Worm (Caenorhabditis elegans): ENCODE measurements around the gene col-166.

The col-166 gene

DNA sequence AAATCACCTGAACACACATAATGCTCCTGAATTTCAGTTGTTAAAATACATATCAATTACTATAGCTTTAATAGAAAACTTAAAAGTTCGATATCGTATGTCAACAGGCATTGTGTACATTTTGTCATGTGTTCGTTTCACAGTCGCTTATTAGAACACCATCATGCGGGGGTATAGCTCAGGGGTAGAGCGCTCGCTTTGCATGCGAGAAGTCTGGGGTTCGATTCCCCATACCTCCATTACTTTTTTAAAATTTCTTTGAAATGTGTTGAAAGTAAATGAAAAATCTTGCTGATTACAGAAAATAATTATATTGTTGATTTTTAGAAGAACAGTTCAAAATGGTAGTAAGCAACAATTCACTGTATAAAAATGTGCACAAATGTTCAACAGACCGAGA lies 6.3 kb downstream of the col-166 start (continued):
- peak; percentile 53 for TF ChIP-seq dve-1 (tag; optimal IDR thresholded peaks at IDR 0.05; ENCODE audit: insufficient read depth)
- 0 out of 2 replicates have a peak, but pooled peaks have one; percentile 44 for TF ChIP-seq ceh-20 (GFP tag; IDR thresholded peaks at IDR 0.05)
- TF ChIP-seq lin-13 (GFP tag; optimal IDR thresholded peaks at IDR 0.05): peak; percentile 39
- 0 out of 2 replicates have a peak, but pooled peaks have one; percentile 15 for TF ChIP-seq lin-29 (GFP tag; IDR thresholded peaks at IDR 0.05)
- peak; percentile 32 for TF ChIP-seq lir-3 (tag; optimal IDR thresholded peaks at IDR 0.05)
- peak; percentile 69 for TF ChIP-seq T26A8.4 (GFP tag; IDR thresholded peaks at IDR 0.05)
- TF ChIP-seq ctbp-1 (GFP tag; IDR thresholded peaks at IDR 0.05): peak; percentile 78
- peak; percentile 20 for TF ChIP-seq ceh-32 (tag; optimal IDR thresholded peaks at IDR 0.05; ENCODE audit: poor library complexity)
- no peak for TF ChIP-seq set-16 (GFP tag; IDR thresholded peaks at IDR 0.05)
- no peak for TF ChIP-seq zfp-3 (GFP tag; conservative IDR thresholded peaks at IDR 0.05)
- TF ChIP-seq nhr-76 (tag; optimal IDR thresholded peaks at IDR 0.05): no peak
- no peak for TF ChIP-seq unc-39 (tag; optimal IDR thresholded peaks at IDR 0.05)
- TF ChIP-seq ces-1 (GFP tag; optimal IDR thresholded peaks at IDR 0.05): no peak
- peak; percentile 32 for TF ChIP-seq hlh-11 (tag; optimal IDR thresholded peaks at IDR 0.05)
- no peak for TF ChIP-seq F10B5.3 (tag; optimal IDR thresholded peaks at IDR 0.05)
- no peak for TF ChIP-seq ztf-11 (tag; optimal IDR thresholded peaks at IDR 0.05)
- no peak for TF ChIP-seq ceh-62 (tag; optimal IDR thresholded peaks at IDR 0.05)
- TF ChIP-seq jun-1 (tag; optimal IDR thresholded peaks at IDR 0.05): no peak
- peak; percentile 86 for TF ChIP-seq nhr-41 (GFP tag; IDR thresholded peaks at IDR 0.05)
- TF ChIP-seq dpl-1 (GFP tag; optimal IDR thresholded peaks at IDR 0.05): peak; percentile 35
- no peak for TF ChIP-seq zfp-2 (tag; optimal IDR thresholded peaks at IDR 0.05)
- TF ChIP-seq daf-12 (tag; optimal IDR thresholded peaks at IDR 0.05): no peak
- TF ChIP-seq ZK337.2 (GFP tag; IDR thresholded peaks at IDR 0.05): peak; percentile 75; the same call in 1 of the 2 replicates
- no peak for TF ChIP-seq dmd-9 (GFP tag; IDR thresholded peaks at IDR 0.05)
- TF ChIP-seq Y5F2A.4 (GFP tag; optimal IDR thresholded peaks at IDR 0.05): peak; percentile 75
- TF ChIP-seq lsy-2 (tag; optimal IDR thresholded peaks at IDR 0.05): no peak
- no peak for TF ChIP-seq mep-1 (tag; optimal IDR thresholded peaks at IDR 0.05)
- TF ChIP-seq nhr-102 (tag; optimal IDR thresholded peaks at IDR 0.05): peak; percentile 72
- TF ChIP-seq mdt-29 (GFP tag; IDR thresholded peaks at IDR 0.05): peak; percentile 40; the same call in 1 of the 2 replicates
- peak; percentile 49 for TF ChIP-seq hlh-30 (tag; optimal IDR thresholded peaks at IDR 0.05; ENCODE audit: insufficient read depth)
- TF ChIP-seq spr-1 (tag; optimal IDR thresholded peaks at IDR 0.05): peak; percentile 46
- TF ChIP-seq attf-4 (tag; optimal IDR thresholded peaks at IDR 0.05): peak; percentile 17
- peak; percentile 57; the same call in 1 of the 2 replicates for TF ChIP-seq madf-9 (GFP tag; conservative IDR thresholded peaks at IDR 0.05)
- TF ChIP-seq F26F4.8 (GFP tag; conservative IDR thresholded peaks at IDR 0.05): peak; percentile 87
- no peak for TF ChIP-seq hif-1 (tag; optimal IDR thresholded peaks at IDR 0.05)
- TF ChIP-seq unc-130 (GFP tag; optimal IDR thresholded peaks at IDR 0.05): no peak
- TF ChIP-seq daf-19 (GFP tag; conservative IDR thresholded peaks at IDR 0.05): peak; percentile 78
- TF ChIP-seq tra-1 (GFP tag; IDR thresholded peaks at IDR 0.05): peak; percentile 44; the same call in 1 of the 2 replicates
- TF ChIP-seq mes-2 (tag; optimal IDR thresholded peaks at IDR 0.05; ENCODE audit: poor library complexity, severe bottlenecking): peak; percentile 73
- no peak for TF ChIP-seq F37D6.2 (tag; optimal IDR thresholded peaks at IDR 0.05)
- TF ChIP-seq mxl-2 (GFP tag; conservative IDR thresholded peaks at IDR 0.05): no peak
- no peak for TF ChIP-seq pqm-1 (tag; optimal IDR thresholded peaks at IDR 0.05)
- no peak for TF ChIP-seq nhr-10 (tag; optimal IDR thresholded peaks at IDR 0.05)
- TF ChIP-seq R02D3.7 (tag; optimal IDR thresholded peaks at IDR 0.05): no peak
- TF ChIP-seq rbr-2 (tag; optimal IDR thresholded peaks at IDR 0.05): peak; percentile 48
- no peak for TF ChIP-seq skn-1 (tag; optimal IDR thresholded peaks at IDR 0.05)
- 0 out of 2 replicates have a peak, but pooled peaks have one; percentile 8 for TF ChIP-seq saeg-2 (GFP tag; IDR thresholded peaks at IDR 0.05)
- TF ChIP-seq aly-2 (tag; optimal IDR thresholded peaks at IDR 0.05): no peak
- TF ChIP-seq nhr-77 (tag; optimal IDR thresholded peaks at IDR 0.05): peak; percentile 13
- TF ChIP-seq lin-39 (tag; optimal IDR thresholded peaks at IDR 0.05): no peak
- no peak for TF ChIP-seq ceh-82 (tag; optimal IDR thresholded peaks at IDR 0.05)
